Worm (Caenorhabditis elegans) whole organism, L4/young adult: ENCODE data around the gene algn-9.

Experiments used
- dao-5 ChIP-seq: sonication (generic microtip); optimal IDR thresholded peaks from 2 replicates; lab custom pipeline; 2016; ENCODE audit warnings: missing genotype, missing genetic modification characterization, moderate library complexity, missing compliant biosample characterization
- him-1 ChIP-seq: sonication (generic microtip); optimal IDR thresholded peaks from 2 replicates; lab custom pipeline; 2016; ENCODE audit warnings: missing genotype, missing genetic modification reagents, missing genetic modification characterization, missing compliant biosample characterization

- TF ChIP-seq him-1 (tag; lab: Kevin White, UChicago) (no peak), dao-5 (tag; lab: Kevin White, UChicago) (no peak)
Observed at ce11 chrII:10584036-10584435, at the start of gene algn-9.
